Worm (Caenorhabditis elegans): ENCODE data around the gene nhr-124.

DNA sequence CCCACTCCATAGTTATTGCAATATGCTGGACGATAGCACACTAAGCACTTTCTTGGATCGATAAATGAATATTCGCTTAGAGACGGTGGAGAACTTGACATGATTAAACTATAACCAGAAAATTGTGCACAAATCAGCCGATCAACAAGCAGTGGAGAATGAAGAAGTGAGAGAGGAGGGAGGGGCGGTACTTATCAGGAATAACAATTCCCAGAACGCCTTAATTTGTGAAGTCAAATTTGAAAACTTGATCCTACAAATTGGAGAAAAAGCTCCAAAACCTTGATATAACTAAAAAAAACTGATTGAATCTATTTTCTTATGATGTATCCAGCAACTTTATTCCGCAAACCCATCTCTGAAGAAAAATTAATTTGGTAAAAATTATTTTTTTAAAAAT is 7.8 kb downstream of the nhr-124 start, which contains the start of gene nhr-159:
- TF ChIP-seq nhr-232 (tag; optimal IDR thresholded peaks at IDR 0.05) (no peak), gmeb-2 (tag; optimal IDR thresholded peaks at IDR 0.05) (no peak), nhr-11 (tag; optimal IDR thresholded peaks at IDR 0.05) (no peak), ets-4 (tag; optimal IDR thresholded peaks at IDR 0.05) (no peak), pros-1 (tag; optimal IDR thresholded peaks at IDR 0.05) (no peak), pqm-1 (tag; optimal IDR thresholded peaks at IDR 0.05) (no peak), fkh-10 (GFP tag; optimal IDR thresholded peaks at IDR 0.05) (no peak), pha-2 (tag; optimal IDR thresholded peaks at IDR 0.05) (no peak), madf-2 (tag; optimal IDR thresholded peaks at IDR 0.05) (no peak), pha-4 (tag; optimal IDR thresholded peaks at IDR 0.05) (no peak), lin-11 (tag; optimal IDR thresholded peaks at IDR 0.05) (no peak)
